Worm (Caenorhabditis elegans) whole organism, L3 larva: Measurements from ENCODE around the gene R02D5.7.

ENCODE experiments used
- R02D3.7 ChIP-seq: fragments of 150-350 bp; optimal IDR thresholded peaks from 2 replicates; lab custom pipeline; 2014; ENCODE audit warnings: missing biosample characterization, missing genetic modification characterization
- ZK546.5 ChIP-seq: sonication (generic microtip); optimal IDR thresholded peaks from 2 replicates; lab custom pipeline; 2017; ENCODE audit warnings: missing biosample characterization, missing genetic modification characterization
- aly-2 ChIP-seq: fragments of 150-350 bp; optimal IDR thresholded peaks from 2 replicates; lab custom pipeline; 2014; ENCODE audit warnings: missing biosample characterization, missing genetic modification characterization
- ama-1 ChIP-seq: fragments of 150-350 bp; optimal IDR thresholded peaks from 2 replicates; lab custom pipeline; 2018
- ceh-16 ChIP-seq: sonication (generic microtip); optimal IDR thresholded peaks from 2 replicates; lab custom pipeline; 2017; ENCODE audit warnings: missing biosample characterization, missing genetic modification characterization
- ceh-82 ChIP-seq: fragments of 150-350 bp; optimal IDR thresholded peaks from 2 replicates; lab custom pipeline; 2014; ENCODE audit warnings: missing biosample characterization, missing genetic modification characterization
- ceh-9 ChIP-seq: sonication (generic microtip); optimal IDR thresholded peaks from 2 replicates; lab custom pipeline; 2018; ENCODE audit warnings: missing biosample characterization, missing genetic modification characterization
- daf-12 ChIP-seq: fragments of 150-350 bp; optimal IDR thresholded peaks from 2 replicates; lab custom pipeline; 2014; ENCODE audit warnings: missing biosample characterization, missing genetic modification reagents, missing genetic modification characterization
- egl-27 ChIP-seq: sonication (generic microtip); optimal IDR thresholded peaks from 4 replicates; lab custom pipeline; 2017; ENCODE audit warnings: missing biosample characterization, missing genetic modification reagents, missing genetic modification characterization
- elt-2 ChIP-seq: sonication (generic microtip); optimal IDR thresholded peaks from 2 replicates; lab custom pipeline; 2016; ENCODE audit warnings: missing genetic modification reagents, mild to moderate bottlenecking, missing genetic modification characterization, missing compliant biosample characterization
- eor-1 ChIP-seq, 2 experiments: fragments of 150-350 bp; optimal IDR thresholded peaks; 2 replicates each; lab custom pipeline; 2014 to 2018; ENCODE audit warnings: missing biosample characterization in 2 of 2, missing genetic modification characterization in 2 of 2
- fkh-10 ChIP-seq: sonication (generic microtip); optimal IDR thresholded peaks from 2 replicates; lab custom pipeline; 2017; ENCODE audit warnings: missing biosample characterization, missing genetic modification reagents, missing genetic modification characterization
- hmg-11 ChIP-seq: sonication (generic microtip); optimal IDR thresholded peaks from 2 replicates; lab custom pipeline; 2016; ENCODE audit warnings: missing genetic modification characterization, missing compliant biosample characterization
- jun-1 ChIP-seq: fragments of 150-350 bp; optimal IDR thresholded peaks from 2 replicates; lab custom pipeline; 2014; ENCODE audit warnings: missing biosample characterization, missing genetic modification reagents, missing genetic modification characterization
- lin-15B ChIP-seq: fragments of 150-350 bp; optimal IDR thresholded peaks from 2 replicates; lab custom pipeline; 2014; ENCODE audit warnings: missing biosample characterization, missing genetic modification characterization
- lsy-12 ChIP-seq: sonication (generic microtip); optimal IDR thresholded peaks from 2 replicates; lab custom pipeline; 2016; ENCODE audit warnings: mild to moderate bottlenecking, missing genetic modification characterization, missing compliant biosample characterization
- mdl-1 ChIP-seq: fragments of 150-350 bp; optimal IDR thresholded peaks from 2 replicates; lab custom pipeline; 2014; ENCODE audit warnings: missing biosample characterization, missing genetic modification characterization
- mml-1 ChIP-seq: fragments of 150-350 bp; sonication (generic microtip); optimal IDR thresholded peaks from 3 replicates; lab custom pipeline; 2014; ENCODE audit warnings: missing biosample characterization, missing genetic modification characterization
- nfya-1 ChIP-seq: sonication (generic microtip); optimal IDR thresholded peaks from 2 replicates; lab custom pipeline; 2017; ENCODE audit warnings: missing genetic modification characterization, mild to moderate bottlenecking, missing compliant biosample characterization, antibody characterized with exemption, moderate library complexity; ENCODE audit not compliant: insufficient read depth
- nhr-11 ChIP-seq: fragments of 150-350 bp; optimal IDR thresholded peaks from 2 replicates; lab custom pipeline; 2014; ENCODE audit warnings: missing biosample characterization, missing genetic modification characterization
- nhr-12 ChIP-seq: fragments of 150-350 bp; optimal IDR thresholded peaks from 2 replicates; lab custom pipeline; 2014; ENCODE audit warnings: missing biosample characterization, missing genetic modification characterization
- nhr-23 ChIP-seq: fragments of 150-350 bp; optimal IDR thresholded peaks from 2 replicates; lab custom pipeline; 2014; ENCODE audit warnings: missing biosample characterization, missing genetic modification reagents, missing genetic modification characterization
- nhr-237 ChIP-seq: fragments of 150-350 bp; optimal IDR thresholded peaks from 2 replicates; lab custom pipeline; 2014; ENCODE audit warnings: missing biosample characterization, missing genetic modification characterization
- nhr-25 ChIP-seq: sonication (generic microtip); optimal IDR thresholded peaks from 2 replicates; lab custom pipeline; 2017; ENCODE audit warnings: missing biosample characterization, missing genetic modification characterization
- nhr-28 ChIP-seq: fragments of 150-350 bp; optimal IDR thresholded peaks from 2 replicates; lab custom pipeline; 2014; ENCODE audit warnings: missing biosample characterization, missing genetic modification characterization
- nhr-43 ChIP-seq: sonication (generic microtip); optimal IDR thresholded peaks from 2 replicates; lab custom pipeline; 2016; ENCODE audit warnings: mild to moderate bottlenecking, missing genetic modification characterization, missing compliant biosample characterization; ENCODE audit not compliant: poor library complexity, severe bottlenecking
- nhr-76 ChIP-seq: fragments of 150-350 bp; sonication (generic microtip); optimal IDR thresholded peaks from 5 replicates; lab custom pipeline; 2014; ENCODE audit warnings: missing biosample characterization, missing genetic modification characterization
- nhr-77 ChIP-seq: fragments of 150-350 bp; optimal IDR thresholded peaks from 2 replicates; lab custom pipeline; 2014; ENCODE audit warnings: missing biosample characterization, missing genetic modification characterization
- sea-2 ChIP-seq: fragments of 150-350 bp; sonication (generic microtip); optimal IDR thresholded peaks from 4 replicates; lab custom pipeline; 2014; ENCODE audit warnings: missing biosample characterization, missing genetic modification reagents, missing genetic modification characterization
- skn-1 ChIP-seq: fragments of 150-350 bp; optimal IDR thresholded peaks from 2 replicates; lab custom pipeline; 2014; ENCODE audit warnings: missing biosample characterization, missing genetic modification characterization
- snpc-4 ChIP-seq: fragments of 150-350 bp; optimal IDR thresholded peaks from 2 replicates; lab custom pipeline; 2014; ENCODE audit warnings: missing biosample characterization, missing genetic modification characterization
- tbx-2 ChIP-seq: sonication (generic microtip); optimal IDR thresholded peaks from 2 replicates; lab custom pipeline; 2016; ENCODE audit warnings: mild to moderate bottlenecking, missing genetic modification characterization, missing compliant biosample characterization
- unc-62 ChIP-seq: fragments of 150-350 bp; sonication (generic microtip); optimal IDR thresholded peaks from 4 replicates; lab custom pipeline; 2014; ENCODE audit warnings: missing biosample characterization, missing genetic modification reagents, missing genetic modification characterization
- zag-1 ChIP-seq: fragments of 150-350 bp; optimal IDR thresholded peaks from 2 replicates; lab custom pipeline; 2014; ENCODE audit warnings: missing biosample characterization, missing genetic modification characterization
- ztf-11 ChIP-seq: fragments of 150-350 bp; optimal IDR thresholded peaks from 2 replicates; lab custom pipeline; 2014; ENCODE audit warnings: missing biosample characterization, missing genetic modification characterization
- ztf-4 ChIP-seq: fragments of 150-350 bp; optimal IDR thresholded peaks from 2 replicates; lab custom pipeline; 2014; ENCODE audit warnings: missing biosample characterization, missing genetic modification characterization

Gene R02D5.7

DNA sequence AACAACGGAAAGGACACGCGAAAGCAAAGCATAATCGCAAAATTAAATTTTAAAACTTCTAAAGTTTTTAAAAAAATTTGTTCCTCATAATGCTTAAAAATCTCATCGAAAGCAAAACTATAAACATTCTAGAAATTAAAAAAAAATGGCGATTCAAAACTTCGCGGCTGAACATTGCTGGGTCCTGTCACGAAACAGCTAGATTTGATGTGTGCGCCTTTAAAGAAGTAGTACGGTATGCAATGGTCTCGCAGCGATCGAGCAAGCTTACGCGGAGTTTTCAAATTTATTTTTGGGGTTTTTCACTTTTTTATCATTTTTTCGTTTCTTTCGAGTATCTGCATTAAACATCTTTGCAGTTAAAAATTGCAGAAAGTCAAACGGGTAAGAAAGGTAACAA lies 24.2 kb downstream of the R02D5.7 start, which contains the start of gene coh-3:
Gene coh-3 (plus strand): TSS at position 353 of the 400 bp plus-strand sequence.
- TF ChIP-seq daf-12 = no peak
- TF ChIP-seq elt-2 = no peak
- TF ChIP-seq sea-2 (GFP tag; lab: Kevin White, UChicago) = no peak
- no peak for TF ChIP-seq nhr-77
- no peak for TF ChIP-seq ceh-9 (tag; lab: Kevin White, UChicago)
- no peak for TF ChIP-seq tbx-2
- no peak for TF ChIP-seq ceh-82 (tag; lab: Kevin White, UChicago)
- no peak for TF ChIP-seq lsy-12 (tag; lab: Kevin White, UChicago)
- no peak for TF ChIP-seq ZK546.5 (tag; lab: Kevin White, UChicago)
- no peak for TF ChIP-seq egl-27 (tag; lab: Kevin White, UChicago)
- TF ChIP-seq nhr-23 (tag; lab: Kevin White, UChicago) = no peak
- no peak for TF ChIP-seq ztf-4 (tag; lab: Kevin White, UChicago)
- no peak for TF ChIP-seq nhr-25 (tag; lab: Kevin White, UChicago)
- TF ChIP-seq aly-2 = no peak
- TF ChIP-seq hmg-11 (tag; lab: Kevin White, UChicago) = no peak
- no peak for TF ChIP-seq mml-1 (tag; lab: Kevin White, UChicago)
- no peak for TF ChIP-seq fkh-10 (GFP tag; lab: Kevin White, UChicago)
- no peak for TF ChIP-seq mdl-1
- TF ChIP-seq, all 47 proteins: peak for 0

DNA sequence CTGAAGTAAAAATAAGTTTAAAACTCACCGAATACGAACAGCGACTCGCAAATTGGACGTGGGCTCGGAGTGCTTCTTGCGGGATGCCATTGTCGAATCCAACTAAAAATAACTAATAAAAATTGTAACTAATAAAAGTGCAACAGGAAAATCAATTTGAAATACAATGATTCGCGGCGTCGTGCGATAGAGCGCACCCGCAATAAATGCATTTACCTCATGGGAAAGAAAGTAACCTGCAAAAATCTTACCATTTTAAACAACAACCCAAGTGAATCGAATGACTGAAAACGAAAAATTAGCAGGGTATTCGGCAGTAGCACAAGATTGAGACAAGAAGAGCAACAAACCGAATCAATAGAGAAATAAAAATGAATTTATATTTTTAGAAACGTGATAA lies 24.7 kb downstream of the R02D5.7 start, which contains the start of gene bmk-1:
Gene bmk-1 (minus strand): TSS at position 359 of the 400 bp plus-strand sequence.
- TF ChIP-seq ceh-9 (tag; lab: Kevin White, UChicago) (no peak), nhr-28 (tag; lab: Kevin White, UChicago) (no peak), nhr-43 (tag; lab: Kevin White, UChicago) (no peak), mml-1 (tag; lab: Kevin White, UChicago) (no peak), ama-1 (lab: Kevin White, UChicago) (no peak), ztf-4 (tag; lab: Kevin White, UChicago) (no peak), nhr-76 (tag; lab: Kevin White, UChicago) (no peak), ztf-11 (no peak), sea-2 (GFP tag; lab: Kevin White, UChicago) (no peak), eor-1 (tag; optimal IDR thresholded peaks at IDR 0.05; lab: Kevin White, UChicago) (no peak), aly-2 (no peak), nhr-12 (tag; lab: Kevin White, UChicago) (no peak), hmg-11 (tag; lab: Kevin White, UChicago) (no peak), nhr-237 (tag; lab: Kevin White, UChicago) (no peak)

DNA sequence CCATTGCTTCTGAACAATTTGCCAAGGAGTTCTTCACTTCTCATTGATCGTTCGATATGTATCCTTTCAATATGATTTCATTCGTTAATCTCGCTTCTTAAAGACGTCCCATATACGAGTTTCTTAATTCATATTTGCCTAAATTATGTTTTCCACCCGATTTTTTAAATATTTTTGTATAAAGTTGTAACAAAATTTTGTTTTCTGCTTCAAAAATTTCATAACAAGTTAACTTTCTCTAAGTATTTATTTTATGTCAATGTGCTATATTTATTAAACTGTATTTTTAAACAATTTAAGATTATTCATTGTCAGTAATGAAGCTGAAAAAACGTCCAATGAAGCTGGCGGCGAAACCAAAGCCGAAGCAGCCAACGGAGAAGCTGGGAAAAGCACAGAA lies 31.9 kb downstream of the R02D5.7 start, which contains the start of gene F23B12.7:
Gene F23B12.7 (plus strand): TSS at position 301 of the 400 bp plus-strand sequence.
- no peak for TF ChIP-seq jun-1 (tag; lab: Kevin White, UChicago)
- TF ChIP-seq unc-62 (GFP tag; lab: Kevin White, UChicago) = no peak
- no peak for TF ChIP-seq lin-15B (tag; lab: Kevin White, UChicago)
- TF ChIP-seq ceh-82 (tag; lab: Kevin White, UChicago) = no peak
- no peak for TF ChIP-seq snpc-4 (tag; lab: Kevin White, UChicago)
- no peak for TF ChIP-seq aly-2
- no peak for TF ChIP-seq nhr-23 (tag; lab: Kevin White, UChicago)
- no peak for TF ChIP-seq mml-1 (tag; lab: Kevin White, UChicago)
- TF ChIP-seq skn-1 (tag; lab: Kevin White, UChicago) = no peak
- TF ChIP-seq egl-27 (tag; lab: Kevin White, UChicago) = no peak

DNA sequence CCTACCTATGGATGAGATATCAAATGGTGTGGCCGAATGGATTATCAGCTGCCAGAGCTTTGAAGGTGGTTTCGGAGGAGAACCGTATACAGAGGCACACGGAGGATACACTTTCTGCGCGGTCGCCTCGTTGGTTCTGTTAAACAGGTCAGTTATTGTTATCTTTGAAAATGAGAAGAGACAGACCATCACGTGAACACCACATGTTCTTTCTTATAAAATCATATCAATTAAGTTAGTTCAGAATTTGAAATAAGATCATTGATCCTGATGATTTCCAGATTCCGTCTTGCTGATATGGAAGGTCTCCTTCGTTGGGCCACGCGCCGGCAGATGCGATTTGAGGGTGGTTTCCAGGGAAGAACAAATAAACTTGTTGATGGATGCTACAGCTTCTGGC lies 32.6 kb downstream of the R02D5.7 start:
- TF ChIP-seq nhr-76 (tag; lab: Kevin White, UChicago) = no peak
- TF ChIP-seq zag-1 (tag; lab: Kevin White, UChicago) = no peak
- no peak for TF ChIP-seq nfya-1 (tag; lab: Kevin White, UChicago)
- TF ChIP-seq ceh-16 (tag; lab: Kevin White, UChicago) = no peak
- no peak for TF ChIP-seq R02D3.7 (tag; lab: Kevin White, UChicago)
- TF ChIP-seq nhr-11 (tag; lab: Kevin White, UChicago) = no peak
